Worm (Caenorhabditis elegans) whole organism, midembryonic: ENCODE data around the gene mrps-34.

Experiments used
- T22C8.4 ChIP-seq: fragments of 200-800 bp; sonication (Bioruptor generic); IDR thresholded peaks from 2 replicates; pipeline ENCODE4 v1.3.6; 2022; ENCODE audit warnings: missing genetic modification characterization, missing compliant biosample characterization
- cog-1 ChIP-seq: sonication (generic microtip); optimal IDR thresholded peaks from 2 replicates; lab custom pipeline; 2016; ENCODE audit warnings: missing genetic modification characterization, missing compliant biosample characterization
- flt-1 ChIP-seq: fragments of 200-800 bp; sonication (Bioruptor generic); IDR thresholded peaks from 2 replicates; pipeline ENCODE4 v1.3.6; 2022; ENCODE audit warnings: missing genetic modification characterization, missing compliant biosample characterization
- klf-2 ChIP-seq: fragments of 200-800 bp; sonication (Bioruptor generic); conservative IDR thresholded peaks from 2 replicates; pipeline ENCODE4 v1.3.6; 2022; ENCODE audit warnings: missing genetic modification reagents, missing genetic modification characterization, missing compliant biosample characterization
- med-1 ChIP-seq: sonication (generic microtip); optimal IDR thresholded peaks from 2 replicates; lab custom pipeline; 2017; ENCODE audit warnings: missing genetic modification characterization, mild to moderate bottlenecking, missing compliant biosample characterization, antibody characterized with exemption, missing genetic modification reagents; ENCODE audit not compliant: insufficient read depth
- ref-1 ChIP-seq: fragments of 200-800 bp; sonication (Bioruptor generic); conservative IDR thresholded peaks from 2 replicates; pipeline ENCODE4 v1.3.6; 2022; ENCODE audit warnings: missing genetic modification reagents, missing genetic modification characterization, missing compliant biosample characterization
- tab-1 ChIP-seq: fragments of 200-800 bp; sonication (Bioruptor generic); IDR thresholded peaks from 2 replicates; pipeline ENCODE4 v1.3.6; 2022; ENCODE audit warnings: missing genetic modification characterization, missing compliant biosample characterization
- ztf-23 ChIP-seq: fragments of 200-800 bp; sonication (Bioruptor generic); IDR thresholded peaks from 2 replicates; pipeline ENCODE4 v1.3.6; 2022; ENCODE audit warnings: missing genetic modification reagents, missing genetic modification characterization, missing compliant biosample characterization
- ztf-29 ChIP-seq: fragments of 200-800 bp; sonication (Bioruptor generic); IDR thresholded peaks from 2 replicates; pipeline ENCODE4 v1.3.6; 2022; ENCODE audit warnings: missing genetic modification reagents, missing genetic modification characterization, missing compliant biosample characterization

Gene mrps-34

DNA sequence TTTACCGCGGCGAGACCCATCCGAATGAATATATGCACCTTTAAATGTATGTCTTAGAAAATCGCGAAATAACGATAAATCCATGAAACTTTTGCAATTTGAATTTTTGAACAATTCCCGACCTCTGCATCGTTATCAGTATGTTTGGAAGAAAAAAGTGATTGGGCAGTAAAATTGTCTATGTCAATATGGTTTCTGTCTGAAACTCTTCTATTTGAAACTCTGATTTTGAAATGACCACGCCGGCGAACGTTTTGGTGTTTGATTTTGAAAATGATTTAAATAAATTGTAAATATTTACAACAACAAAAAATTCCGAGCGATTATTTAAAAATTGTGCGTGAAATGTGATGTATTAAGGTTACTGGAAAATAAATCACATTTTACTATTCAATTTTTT lies 19.0 kb upstream of the mrps-34 start:
- TF ChIP-seq klf-2 (no peak), T22C8.4 (GFP tag; lab: Robert Waterston, UW) (no peak), flt-1 (GFP tag; lab: Robert Waterston, UW) (no peak), ztf-29 (GFP tag; lab: Robert Waterston, UW) (no peak)

DNA sequence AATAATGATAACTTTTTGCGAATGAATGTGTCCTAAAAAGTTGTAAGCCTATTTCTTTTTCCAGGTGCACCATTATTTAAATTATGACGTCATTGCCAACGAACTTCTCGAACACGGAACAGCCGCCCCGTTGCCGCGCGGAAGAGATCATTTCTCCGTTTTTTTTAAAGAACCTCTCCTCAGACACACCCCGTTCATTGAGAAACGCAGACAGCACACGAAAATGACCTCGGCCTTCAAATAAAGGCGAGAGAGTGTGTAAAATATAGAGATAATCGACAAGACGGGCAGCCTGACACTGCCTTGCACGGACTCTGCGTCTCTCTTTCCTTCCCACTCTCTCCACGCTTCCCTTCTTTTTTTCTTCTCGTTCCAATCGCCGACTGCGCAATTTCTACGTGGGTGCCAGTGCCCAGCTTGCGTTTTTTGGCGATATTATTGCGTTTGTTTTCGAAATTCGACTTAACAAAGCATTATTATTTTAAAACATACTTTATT lies 18.2 kb upstream of the mrps-34 start:
- TF ChIP-seq tab-1 (no peak), ztf-23 (GFP tag; lab: Robert Waterston, UW) (no peak), cog-1 (tag; lab: Kevin White, UChicago) (peak; percentile 16)

DNA sequence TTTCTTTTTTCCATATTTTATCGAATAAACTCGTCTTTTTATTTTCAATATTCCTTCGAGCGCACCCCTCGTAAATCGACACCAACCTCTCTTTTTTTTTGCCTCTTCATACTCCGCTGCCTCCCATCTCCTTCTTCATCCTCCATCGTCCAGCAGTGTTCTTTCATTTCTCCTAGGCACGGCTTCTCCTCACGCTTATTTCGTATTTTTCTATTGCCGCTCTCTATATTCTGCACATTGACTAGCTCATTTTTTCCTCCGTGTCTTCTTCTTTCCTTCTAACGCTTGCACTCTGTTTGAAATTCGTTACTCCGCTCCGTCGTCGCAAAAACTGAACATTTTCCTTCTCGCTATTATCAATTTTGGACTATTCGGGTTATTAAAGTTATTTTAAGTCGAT lies 13.1 kb upstream of the mrps-34 start:
- no peak for TF ChIP-seq ztf-29 (GFP tag; lab: Robert Waterston, UW)
- TF ChIP-seq med-1 = no peak
- no peak for TF ChIP-seq cog-1 (tag; lab: Kevin White, UChicago)
- no peak for TF ChIP-seq ref-1
- no peak for TF ChIP-seq T22C8.4 (GFP tag; lab: Robert Waterston, UW)
- no peak for TF ChIP-seq klf-2
- TF ChIP-seq flt-1 (GFP tag; lab: Robert Waterston, UW) = no peak
- no peak for TF ChIP-seq ztf-23 (GFP tag; lab: Robert Waterston, UW)
- no peak for TF ChIP-seq tab-1

DNA sequence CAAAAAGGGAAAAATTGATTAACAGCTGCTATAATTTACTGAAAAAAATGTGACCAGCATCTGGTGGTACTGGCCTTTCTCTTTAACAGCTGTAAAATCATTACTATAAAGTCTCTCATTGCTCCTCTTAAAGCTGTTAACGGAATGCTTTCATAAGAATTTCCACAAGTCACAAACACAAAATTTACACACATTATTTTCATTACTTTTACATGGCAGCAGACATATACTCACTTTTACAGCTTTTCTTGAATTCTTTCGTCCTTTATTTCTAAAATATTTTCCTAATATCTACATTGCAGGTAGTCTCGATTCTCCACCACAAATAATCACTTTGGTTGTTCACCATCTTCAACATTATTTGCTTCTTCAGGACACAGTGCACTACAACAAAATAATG lies 11.1 kb upstream of the mrps-34 start, which contains the start of gene imph-1:
Gene imph-1, plus strand, starts transcription at position 301 of the 400 bp plus-strand sequence.
- TF ChIP-seq klf-2 (no peak), T22C8.4 (GFP tag; lab: Robert Waterston, UW) (no peak), ztf-23 (GFP tag; lab: Robert Waterston, UW) (no peak), cog-1 (tag; lab: Kevin White, UChicago) (no peak), tab-1 (no peak), med-1 (no peak)

DNA sequence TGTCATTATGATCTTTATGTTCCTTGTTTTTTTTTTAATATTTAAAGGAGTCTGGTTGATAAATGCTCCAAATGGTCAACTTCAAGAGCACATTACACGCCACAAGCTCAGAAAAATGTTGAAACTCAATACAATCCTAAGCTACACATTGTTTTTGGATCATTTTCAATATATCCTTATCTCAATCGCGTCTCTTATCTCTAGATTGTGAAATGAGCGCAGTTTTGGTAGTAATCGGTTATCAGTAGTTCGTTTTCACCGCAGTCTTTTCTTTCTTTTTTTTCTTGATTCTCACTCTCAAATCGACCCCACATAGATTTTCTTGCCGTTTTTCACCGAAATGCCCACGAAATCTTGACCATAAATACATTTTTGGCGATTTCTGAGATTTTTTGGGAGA lies 10.6 kb upstream of the mrps-34 start:
- TF ChIP-seq ztf-29 (GFP tag; lab: Robert Waterston, UW) (no peak), cog-1 (tag; lab: Kevin White, UChicago) (no peak), med-1 (no peak), ref-1 (no peak), tab-1 (no peak), ztf-23 (GFP tag; lab: Robert Waterston, UW) (no peak), klf-2 (no peak), flt-1 (GFP tag; lab: Robert Waterston, UW) (no peak), T22C8.4 (GFP tag; lab: Robert Waterston, UW) (no peak)

DNA sequence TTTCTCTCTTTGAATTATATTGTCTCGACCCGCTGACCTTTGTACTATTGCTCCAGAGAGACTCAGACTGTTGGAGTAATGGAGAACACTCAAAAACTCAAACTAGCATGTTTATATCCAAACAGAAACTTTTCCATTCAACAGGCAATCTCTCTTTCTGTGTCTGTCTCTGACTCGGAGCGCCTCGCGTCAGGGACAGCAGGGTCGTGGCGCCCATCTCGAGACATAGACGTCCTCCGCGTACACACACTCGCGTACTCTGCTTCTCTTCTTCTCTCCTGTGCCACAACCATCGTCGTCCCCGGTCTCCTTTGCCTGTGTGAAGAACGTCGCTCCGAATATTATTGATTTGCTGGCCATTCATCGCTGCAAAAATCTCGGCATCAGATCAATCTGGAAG lies 9.7 kb upstream of the mrps-34 start:
- TF ChIP-seq med-1 (no peak), klf-2 (no peak)

DNA sequence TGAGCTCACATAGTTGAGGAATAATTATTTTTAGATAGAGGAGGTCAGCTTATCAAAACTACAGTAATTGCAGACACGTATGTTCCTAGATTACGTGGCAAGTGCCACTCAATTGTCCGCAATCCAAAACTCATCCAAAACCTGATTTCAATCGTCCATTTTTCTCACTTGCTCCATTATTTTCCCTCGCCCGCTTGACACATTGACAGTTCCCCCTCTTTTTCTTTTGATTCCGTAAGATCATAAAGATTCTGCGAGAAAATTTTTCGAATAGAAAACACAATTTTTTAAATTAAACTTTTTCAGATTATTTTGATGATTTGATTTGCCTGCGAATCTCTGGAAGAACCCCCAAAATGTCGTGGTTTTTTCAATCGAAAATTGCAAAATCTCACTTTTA lies 6.5 kb upstream of the mrps-34 start, which contains the start of gene M88.4:
Gene M88.4, plus strand, starts transcription at position 301 of the 400 bp plus-strand sequence.
- no peak for TF ChIP-seq T22C8.4 (GFP tag; lab: Robert Waterston, UW)
- no peak for TF ChIP-seq tab-1
- no peak for TF ChIP-seq ztf-29 (GFP tag; lab: Robert Waterston, UW)
- no peak for TF ChIP-seq ref-1

DNA sequence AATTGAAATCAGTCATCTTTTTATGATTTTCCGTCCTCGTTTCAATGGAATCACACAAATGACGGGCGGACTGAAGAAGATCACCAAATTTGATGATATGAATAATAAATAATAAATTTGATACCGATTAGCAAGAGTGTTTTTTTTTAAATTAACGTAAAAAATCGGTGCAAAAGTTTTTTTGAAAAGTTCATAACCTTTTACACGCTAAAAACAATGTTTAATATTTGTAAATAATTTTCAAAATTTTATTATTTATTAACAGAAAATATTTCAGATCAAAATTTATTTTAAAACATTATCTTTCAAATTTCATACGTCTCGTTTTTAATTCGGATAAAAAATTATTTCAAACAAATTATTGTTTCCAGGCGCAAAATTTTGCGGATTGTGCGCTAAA lies 2.7 kb upstream of the mrps-34 start, which contains the start of gene M88.3:
Gene M88.3, minus strand, starts transcription at position 101 of the 400 bp plus-strand sequence.
- TF ChIP-seq tab-1 (no peak), med-1 (no peak), cog-1 (tag; lab: Kevin White, UChicago) (no peak), ref-1 (no peak), T22C8.4 (GFP tag; lab: Robert Waterston, UW) (no peak), klf-2 (no peak), ztf-29 (GFP tag; lab: Robert Waterston, UW) (no peak), ztf-23 (GFP tag; lab: Robert Waterston, UW) (no peak), flt-1 (GFP tag; lab: Robert Waterston, UW) (no peak)

DNA sequence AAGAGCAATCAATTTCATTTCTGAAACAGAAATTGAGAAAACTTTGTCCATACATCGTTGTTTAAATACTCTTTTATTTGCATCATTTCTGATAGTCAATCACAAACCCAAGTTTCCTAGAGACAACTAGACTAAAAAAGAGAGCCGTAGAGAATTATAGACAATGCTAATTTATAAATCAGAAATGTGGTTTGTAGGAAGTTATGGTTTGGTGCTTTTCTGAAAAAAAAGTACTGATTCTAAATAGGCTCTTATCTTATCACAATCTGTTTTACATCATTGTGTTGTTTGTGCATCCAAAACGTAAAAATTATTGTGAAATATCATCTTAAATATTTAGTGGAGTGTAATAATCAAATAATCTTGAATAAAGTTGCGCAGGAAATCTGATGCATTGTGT lies 1.6 kb downstream of the mrps-34 start, which contains the start of gene ugt-62:
Gene ugt-62, minus strand, starts transcription at position 20 of the 400 bp plus-strand sequence.
- no peak for TF ChIP-seq tab-1
- TF ChIP-seq ztf-29 (GFP tag; lab: Robert Waterston, UW) = no peak
- TF ChIP-seq cog-1 (tag; lab: Kevin White, UChicago) = no peak
- no peak for TF ChIP-seq ztf-23 (GFP tag; lab: Robert Waterston, UW)
- no peak for TF ChIP-seq ref-1
- no peak for TF ChIP-seq klf-2
- no peak for TF ChIP-seq med-1
- no peak for TF ChIP-seq T22C8.4 (GFP tag; lab: Robert Waterston, UW)

DNA sequence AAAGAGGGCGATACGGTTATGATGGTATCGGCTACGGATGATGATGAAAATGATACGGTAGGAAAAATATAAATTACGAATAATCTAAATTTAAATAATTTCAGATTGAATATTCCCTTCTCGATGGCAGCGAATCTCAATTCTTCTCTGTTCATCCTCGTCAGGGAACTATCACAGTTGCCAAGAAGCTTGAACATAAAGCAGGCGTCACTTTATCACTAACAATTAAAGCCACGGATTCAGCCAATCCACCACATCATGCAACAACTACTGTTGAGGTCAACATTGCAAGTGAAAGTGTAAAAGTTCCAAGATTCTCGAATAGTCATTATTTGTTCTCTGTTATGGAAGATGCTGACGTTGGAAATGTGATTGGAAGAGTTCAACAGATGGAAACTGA lies 11.3 kb downstream of the mrps-34 start:
- TF ChIP-seq ref-1 = no peak
- TF ChIP-seq ztf-23 (GFP tag; lab: Robert Waterston, UW) = no peak
- TF ChIP-seq cog-1 (tag; lab: Kevin White, UChicago) = no peak
- no peak for TF ChIP-seq med-1
- TF ChIP-seq tab-1 = no peak
- TF ChIP-seq flt-1 (GFP tag; lab: Robert Waterston, UW) = no peak
- TF ChIP-seq T22C8.4 (GFP tag; lab: Robert Waterston, UW) = no peak
- no peak for TF ChIP-seq klf-2
- no peak for TF ChIP-seq ztf-29 (GFP tag; lab: Robert Waterston, UW)

DNA sequence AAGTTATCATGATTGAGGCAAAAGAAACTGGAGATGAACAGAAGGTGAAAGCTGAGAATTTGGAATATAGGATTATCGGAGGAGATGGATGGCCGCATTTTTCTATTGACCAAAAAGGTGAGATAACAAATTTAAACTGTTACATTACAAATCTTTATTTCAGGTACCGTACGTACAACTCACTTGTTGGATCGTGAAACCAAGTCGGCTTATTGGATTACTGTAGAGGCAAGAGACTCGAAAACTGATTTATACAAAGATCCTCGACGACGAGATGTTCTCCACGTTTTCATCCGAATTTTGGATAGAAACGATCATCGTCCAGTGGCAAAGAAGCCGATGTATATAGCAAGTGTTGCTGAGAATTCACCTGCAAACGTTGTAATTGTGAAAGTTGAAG lies 16.3 kb downstream of the mrps-34 start:
- TF ChIP-seq ztf-23 (GFP tag; lab: Robert Waterston, UW) (no peak), tab-1 (no peak), cog-1 (tag; lab: Kevin White, UChicago) (no peak), T22C8.4 (GFP tag; lab: Robert Waterston, UW) (no peak), ztf-29 (GFP tag; lab: Robert Waterston, UW) (no peak), ref-1 (no peak), med-1 (no peak), flt-1 (GFP tag; lab: Robert Waterston, UW) (no peak), klf-2 (no peak)
